Worm (Caenorhabditis elegans) whole organism, mixed stage, embryonic: ENCODE measurements around the gene gcy-37.

Experiments used
- flh-1 ChIP-seq: fragments of 200-800 bp; sonication (Bioruptor generic); optimal IDR thresholded peaks from 2 replicates; lab custom pipeline; 2018; ENCODE audit warnings: mild to moderate bottlenecking, missing genetic modification characterization, moderate library complexity, missing compliant biosample characterization
- hlh-1 ChIP-seq: fragments of 150-350 bp; optimal IDR thresholded peaks from 2 replicates; lab custom pipeline; 2014; ENCODE audit warnings: missing biosample characterization, missing genetic modification reagents, missing genetic modification characterization
- ztf-11 ChIP-seq: fragments of 150-350 bp; optimal IDR thresholded peaks from 2 replicates; lab custom pipeline; 2014; ENCODE audit warnings: missing biosample characterization, missing genetic modification characterization

ce11 chrIV:2140543-2140942 lies 18.4 kb downstream of the gcy-37 start, which contains the start of gene C54E4.12:
- TF ChIP-seq flh-1 (GFP tag; lab: Kevin White, UChicago) = no peak
- TF ChIP-seq hlh-1 = no peak
- no peak for TF ChIP-seq ztf-11 (tag; lab: Kevin White, UChicago)
